Fruit fly (Drosophila melanogaster): Measurements from ENCODE around the gene CG14658.

DNA sequence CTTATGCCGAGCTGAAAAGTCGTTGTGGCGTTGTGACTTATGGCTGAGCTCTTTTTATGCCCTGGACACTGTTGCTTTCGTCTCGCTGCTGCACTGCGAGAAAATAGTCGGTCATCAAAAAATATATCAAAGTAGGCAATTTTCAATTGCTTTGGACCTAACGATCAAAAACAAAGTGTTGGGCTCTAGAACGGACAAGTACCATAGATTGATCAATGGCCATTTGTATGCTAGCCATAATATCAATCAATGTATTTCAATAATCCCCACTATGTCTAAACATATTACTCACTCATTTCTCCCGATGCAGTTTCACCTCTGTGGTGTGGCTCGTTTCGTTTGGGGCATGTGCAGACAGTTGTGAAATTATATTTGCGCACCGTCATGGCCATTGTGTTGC, 43.4 kb upstream of the CG14658 start:
- no peak for TF ChIP-seq psq (optimal IDR thresholded peaks at IDR 0.05)
- no peak for TF ChIP-seq Myc (optimal IDR thresholded peaks at IDR 0.05)

Measured in Kc167 (cell line).